Worm (Caenorhabditis elegans): ENCODE data around the gene Y39E4B.11.

Gene Y39E4B.11

DNA sequence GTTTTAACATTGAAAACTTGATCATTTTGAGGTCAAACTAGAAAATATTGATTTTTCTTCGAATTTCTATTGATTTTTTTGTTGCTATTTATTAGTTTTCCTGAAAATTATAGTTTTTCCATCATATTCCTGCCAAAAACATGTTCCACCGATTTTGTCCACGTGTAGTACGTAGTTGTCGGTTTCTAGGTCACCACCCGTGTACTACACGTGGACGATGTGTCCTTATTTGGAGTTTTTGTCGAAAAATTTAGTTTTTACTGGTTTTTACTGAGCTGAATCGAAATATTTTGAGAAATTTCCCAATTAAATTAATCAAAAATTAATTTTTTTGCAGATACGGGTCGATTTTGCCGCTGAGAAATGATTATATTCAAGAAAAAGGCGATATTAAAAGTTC is 17.0 kb upstream of the Y39E4B.11 start:
- TF ChIP-seq rnt-1 (tag; optimal IDR thresholded peaks at IDR 0.05) (peak; percentile 99), pqm-1 (tag; optimal IDR thresholded peaks at IDR 0.05) (no peak), aha-1 (tag; optimal IDR thresholded peaks at IDR 0.05) (no peak), nhr-77 (tag; optimal IDR thresholded peaks at IDR 0.05) (no peak), dsc-1 (tag; optimal IDR thresholded peaks at IDR 0.05) (peak; percentile 86), nhr-85 (tag) (peak; percentile 94), fkh-4 (tag; optimal IDR thresholded peaks at IDR 0.05; ENCODE audit: borderline replicate concordance) (peak; percentile 98), efl-3 (GFP tag; optimal IDR thresholded peaks at IDR 0.05) (peak; percentile 85), ces-1 (GFP tag; optimal IDR thresholded peaks at IDR 0.05) (no peak), nhr-90 (tag; optimal IDR thresholded peaks at IDR 0.05; ENCODE audit: poor library complexity) (peak; percentile 93), zag-1 (tag; optimal IDR thresholded peaks at IDR 0.05) (no peak), ceh-63 (GFP tag; optimal IDR thresholded peaks at IDR 0.05) (peak; percentile 60), nhr-84 (tag; optimal IDR thresholded peaks at IDR 0.05) (no peak), mef-2 (tag; optimal IDR thresholded peaks at IDR 0.05) (no peak), ets-5 (GFP tag; IDR thresholded peaks at IDR 0.05) (no peak), aly-2 (tag; optimal IDR thresholded peaks at IDR 0.05) (peak; percentile 21), mep-1 (tag; optimal IDR thresholded peaks at IDR 0.05) (peak; percentile 74), fkh-10 (GFP tag; optimal IDR thresholded peaks at IDR 0.05) (no peak), ceh-8 (GFP tag; optimal IDR thresholded peaks at IDR 0.05) (peak; percentile 40), ceh-82 (tag; optimal IDR thresholded peaks at IDR 0.05) (peak; percentile 8 to 57 (median 32)), lsy-2 (tag; optimal IDR thresholded peaks at IDR 0.05) (peak; percentile 72 to 73), dpl-1 (GFP tag; optimal IDR thresholded peaks at IDR 0.05) (peak; percentile 22 to 71 (median 65)), ceh-88 (GFP tag; IDR thresholded peaks at IDR 0.05) (peak; percentile 53; the same call in 1 of the 2 replicates), tlp-1 (tag; optimal IDR thresholded peaks at IDR 0.05) (no peak), C34B4.2 (tag; optimal IDR thresholded peaks at IDR 0.05) (peak; percentile 57), sox-4 (tag; optimal IDR thresholded peaks at IDR 0.05) (peak; percentile 94), nhr-12 (tag; optimal IDR thresholded peaks at IDR 0.05) (no peak), nhr-76 (tag; optimal IDR thresholded peaks at IDR 0.05) (no peak), ama-1 (optimal IDR thresholded peaks at IDR 0.05) (no peak), unc-98 (GFP tag; IDR thresholded peaks at IDR 0.05) (peak; percentile 71; the same call in 1 of the 2 replicates), xbp-1 (tag; optimal IDR thresholded peaks at IDR 0.05) (peak; percentile 92), mdl-1 (tag; optimal IDR thresholded peaks at IDR 0.05) (peak in 1 of 2 experiments; percentile 18), fos-1 (tag; optimal IDR thresholded peaks at IDR 0.05) (no peak), lin-13 (GFP tag; optimal IDR thresholded peaks at IDR 0.05) (peak; percentile 22), pag-3 (tag; optimal IDR thresholded peaks at IDR 0.05; ENCODE audit: borderline replicate concordance, insufficient read depth) (no peak), nhr-237 (tag; optimal IDR thresholded peaks at IDR 0.05) (no peak), skn-1 (tag; optimal IDR thresholded peaks at IDR 0.05) (no peak), F16B12.6 (tag; optimal IDR thresholded peaks at IDR 0.05) (peak; percentile 52), egl-13 (tag; optimal IDR thresholded peaks at IDR 0.05) (peak; percentile 90), hlh-17 (GFP tag; optimal IDR thresholded peaks at IDR 0.05; ENCODE audit: borderline replicate concordance) (no peak), sptf-1 (tag; optimal IDR thresholded peaks at IDR 0.05) (no peak), unc-86 (tag; optimal IDR thresholded peaks at IDR 0.05) (peak; percentile 77), nhr-19 (GFP tag; conservative IDR thresholded peaks at IDR 0.05) (peak; percentile 80), zip-4 (GFP tag; optimal IDR thresholded peaks at IDR 0.05) (no peak), fkh-8 (tag; optimal IDR thresholded peaks at IDR 0.05) (peak; percentile 84), nhr-47 (tag; optimal IDR thresholded peaks at IDR 0.05) (peak; percentile 93), lir-3 (tag; optimal IDR thresholded peaks at IDR 0.05; ENCODE audit: poor library complexity) (peak; percentile 94), hpl-2 (GFP tag; optimal IDR thresholded peaks at IDR 0.05) (no peak), jun-1 (tag; optimal IDR thresholded peaks at IDR 0.05) (no peak), irx-1 (tag; optimal IDR thresholded peaks at IDR 0.05) (peak; percentile 96), blmp-1 (tag; optimal IDR thresholded peaks at IDR 0.05) (peak; percentile 43), efl-1 (optimal IDR thresholded peaks at IDR 0.05) (peak; percentile 71 to 75), efl-1 (GFP tag; optimal IDR thresholded peaks at IDR 0.05 in 1 of 2) (peak; percentile 69 to 96), lin-39 (tag; optimal IDR thresholded peaks at IDR 0.05) (peak; percentile 66)

All from whole organism, L1 larva.